Worm (Caenorhabditis elegans) whole organism, midembryonic: ENCODE data around the gene Y41D4B.1.

Experiments
- cog-1 ChIP-seq: sonication (generic microtip); optimal IDR thresholded peaks from 2 replicates; lab custom pipeline; 2016; ENCODE audit warnings: missing genetic modification characterization, missing compliant biosample characterization
- flt-1 ChIP-seq: fragments of 200-800 bp; sonication (Bioruptor generic); IDR thresholded peaks from 2 replicates; pipeline ENCODE4 v1.3.6; 2022; ENCODE audit warnings: missing genetic modification characterization, missing compliant biosample characterization
- ref-1 ChIP-seq: fragments of 200-800 bp; sonication (Bioruptor generic); conservative IDR thresholded peaks from 2 replicates; pipeline ENCODE4 v1.3.6; 2022; ENCODE audit warnings: missing genetic modification reagents, missing genetic modification characterization, missing compliant biosample characterization
- tab-1 ChIP-seq: fragments of 200-800 bp; sonication (Bioruptor generic); IDR thresholded peaks from 2 replicates; pipeline ENCODE4 v1.3.6; 2022; ENCODE audit warnings: missing genetic modification characterization, missing compliant biosample characterization
- ztf-23 ChIP-seq: fragments of 200-800 bp; sonication (Bioruptor generic); IDR thresholded peaks from 2 replicates; pipeline ENCODE4 v1.3.6; 2022; ENCODE audit warnings: missing genetic modification reagents, missing genetic modification characterization, missing compliant biosample characterization
- ztf-29 ChIP-seq: fragments of 200-800 bp; sonication (Bioruptor generic); IDR thresholded peaks from 2 replicates; pipeline ENCODE4 v1.3.6; 2022; ENCODE audit warnings: missing genetic modification reagents, missing genetic modification characterization, missing compliant biosample characterization

DNA sequence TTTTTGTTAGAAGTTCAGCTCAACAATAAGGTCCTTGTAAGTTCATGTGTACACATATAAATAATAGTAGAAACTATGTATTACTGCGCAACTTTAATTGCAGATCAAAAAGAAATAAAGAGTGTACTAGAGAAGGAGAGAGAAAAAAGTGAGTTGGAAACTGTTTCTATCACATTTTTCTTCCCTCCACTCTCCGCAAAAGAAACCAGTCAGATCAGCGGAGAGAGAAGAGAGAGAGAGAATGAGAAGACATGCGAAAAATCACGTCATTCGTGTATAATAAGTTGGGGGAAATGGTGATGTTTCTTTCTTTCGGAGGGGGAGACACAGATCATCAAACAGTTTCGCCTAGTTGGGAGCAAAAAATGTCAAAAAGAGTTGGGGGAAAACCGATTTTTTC lies 17.2 kb upstream of the Y41D4B.1 start:
- no peak for TF ChIP-seq ztf-29
- TF ChIP-seq cog-1 (tag; lab: Kevin White, UChicago), result no peak
- no peak for TF ChIP-seq flt-1 (GFP tag; lab: Robert Waterston, UW)
- no peak for TF ChIP-seq ref-1 (GFP tag; lab: Robert Waterston, UW)
- no peak for TF ChIP-seq tab-1 (GFP tag; lab: Robert Waterston, UW)
- TF ChIP-seq ztf-23, result no peak
